Worm (Caenorhabditis elegans) whole organism, young adult: ENCODE data around the gene Y45G5AM.3.

Source experiments
- F10E7.11 ChIP-seq: sonication (generic microtip); optimal IDR thresholded peaks from 2 replicates; lab custom pipeline; 2017; ENCODE audit warnings: mild to moderate bottlenecking, missing genetic modification characterization, moderate library complexity, missing compliant biosample characterization
- ama-1 ChIP-seq, 3 experiments: fragments of 150-350 bp in 1 of 3; sonication (generic microtip) in 2 of 3; optimal IDR thresholded peaks; 2 replicates each; lab custom pipeline; 2014 to 2018; ENCODE audit warnings: missing biosample characterization in 2 of 3, missing genetic modification characterization in 2 of 3, missing genetic modification reagents in 2 of 3
- attf-5 ChIP-seq: fragments of 200-800 bp; sonication (Bioruptor generic); optimal IDR thresholded peaks from 2 replicates; lab custom pipeline; 2018; ENCODE audit warnings: mild to moderate bottlenecking, missing genetic modification characterization, missing compliant biosample characterization
- ekl-4 ChIP-seq: fragments of 200-800 bp; sonication (Bioruptor generic); IDR thresholded peaks from 2 replicates; pipeline ENCODE4 v1.3.6; 2022; ENCODE audit warnings: missing genetic modification reagents, missing genetic modification characterization, missing compliant biosample characterization
- hlh-12 ChIP-seq: sonication (generic microtip); optimal IDR thresholded peaks from 2 replicates; lab custom pipeline; 2016; ENCODE audit warnings: missing genetic modification characterization, missing compliant biosample characterization
- lin-35 ChIP-seq, 3 experiments: fragments of 150-350 bp in 2 of 3; sonication (generic microtip) in 1 of 3; optimal IDR thresholded peaks; 2 replicates each; lab custom pipeline; 2014 to 2018; ENCODE audit warnings: missing biosample characterization in 3 of 3, missing genetic modification characterization in 3 of 3, missing genetic modification reagents in 3 of 3
- rpc-1 ChIP-seq, 2 experiments: fragments of 150-350 bp in 1 of 2; sonication (generic microtip) in 1 of 2; optimal IDR thresholded peaks; 2 replicates each; lab custom pipeline; 2014 to 2018; ENCODE audit warnings: missing biosample characterization in 1 of 2, missing genetic modification characterization in 1 of 2, missing genetic modification reagents in 1 of 2, missing genotype in 1 of 2
- snpc-4 ChIP-seq, 5 experiments: fragments of 150-350 bp in 1 of 5; sonication (generic microtip) in 4 of 5; optimal IDR thresholded peaks; 2 replicates each; lab custom pipeline; 2014 to 2018; ENCODE audit warnings: missing genetic modification characterization in 5 of 5, missing biosample characterization in 3 of 5, antibody characterized with exemption in 2 of 5, mild to moderate bottlenecking in 2 of 5, missing compliant biosample characterization in 2 of 5, missing genotype in 2 of 5, moderate library complexity in 2 of 5, missing genetic modification reagents in 1 of 5
- somi-1 ChIP-seq: fragments of 200-800 bp; sonication (Bioruptor generic); optimal IDR thresholded peaks from 2 replicates; lab custom pipeline; 2018; ENCODE audit warnings: mild to moderate bottlenecking, missing genetic modification characterization, missing compliant biosample characterization
- sptf-2 ChIP-seq: fragments of 200-800 bp; sonication (Bioruptor generic); optimal IDR thresholded peaks from 2 replicates; lab custom pipeline; 2018; ENCODE audit warnings: mild to moderate bottlenecking, missing genetic modification characterization, missing compliant biosample characterization
- unc-62 ChIP-seq: fragments of 150-350 bp; optimal IDR thresholded peaks from 2 replicates; lab custom pipeline; 2014; ENCODE audit warnings: missing biosample characterization, missing genetic modification reagents, missing genetic modification characterization

- TF ChIP-seq attf-5 (no peak), snpc-4 (GFP tag; optimal IDR thresholded peaks at IDR 0.05; lab: Kevin White, UChicago) (no peak), snpc-4 (tag; optimal IDR thresholded peaks at IDR 0.05; lab: Kevin White, UChicago) (no peak), ekl-4 (GFP tag; lab: Robert Waterston, UW) (no peak), unc-62 (GFP tag; lab: Kevin White, UChicago) (no peak), F10E7.11 (no peak), rpc-1 (optimal IDR thresholded peaks at IDR 0.05; lab: Kevin White, UChicago) (no peak), rpc-1 (tag; optimal IDR thresholded peaks at IDR 0.05; lab: Kevin White, UChicago) (no peak), lin-35 (GFP tag; optimal IDR thresholded peaks at IDR 0.05; lab: Kevin White, UChicago) (no peak), sptf-2 (no peak), hlh-12 (tag; lab: Kevin White, UChicago) (no peak), ama-1 (optimal IDR thresholded peaks at IDR 0.05; lab: Kevin White, UChicago) (no peak), ama-1 (GFP tag; optimal IDR thresholded peaks at IDR 0.05; lab: Kevin White, UChicago) (no peak), somi-1 (no peak)
Observed at ce11 chrV:4195283-4195682, 30.9 kb downstream of the Y45G5AM.3 start, which contains the start of gene algn-5.
